Worm (Caenorhabditis elegans) whole organism, late embryonic: ENCODE results near the gene nspc-16.

Experiments used
- C08G9.2 ChIP-seq: sonication (generic microtip); optimal IDR thresholded peaks from 2 replicates; lab custom pipeline; 2016; ENCODE audit warnings: mild to moderate bottlenecking, missing genetic modification characterization, moderate library complexity, missing compliant biosample characterization
- C38D4.7 ChIP-seq: fragments of 200-800 bp; sonication (Bioruptor generic); optimal IDR thresholded peaks from 2 replicates; lab custom pipeline; 2018; ENCODE audit warnings: mild to moderate bottlenecking, missing genetic modification characterization, moderate library complexity, missing compliant biosample characterization
- F13H6.1 ChIP-seq: sonication (generic microtip); optimal IDR thresholded peaks from 2 replicates; lab custom pipeline; 2016; ENCODE audit warnings: missing genetic modification characterization, missing compliant biosample characterization
- K09A11.1 ChIP-seq: sonication (generic microtip); optimal IDR thresholded peaks from 2 replicates; lab custom pipeline; 2017; ENCODE audit warnings: antibody characterized with exemption, mild to moderate bottlenecking, missing genetic modification characterization, missing compliant biosample characterization; ENCODE audit not compliant: insufficient read depth
- T23F11.4 ChIP-seq: fragments of 200-800 bp; sonication (Bioruptor generic); optimal IDR thresholded peaks from 2 replicates; lab custom pipeline; 2018; ENCODE audit warnings: mild to moderate bottlenecking, missing genetic modification characterization, missing compliant biosample characterization
- ama-1 ChIP-seq: fragments of 150-350 bp; optimal IDR thresholded peaks from 2 replicates; lab custom pipeline; 2014
- ceh-18 ChIP-seq: sonication (generic microtip); optimal IDR thresholded peaks from 2 replicates; lab custom pipeline; 2016; ENCODE audit warnings: missing genetic modification characterization, missing compliant biosample characterization
- ceh-19 ChIP-seq: fragments of 200-800 bp; sonication (Bioruptor generic); optimal IDR thresholded peaks from 2 replicates; lab custom pipeline; 2018; ENCODE audit warnings: mild to moderate bottlenecking, missing genetic modification characterization, missing compliant biosample characterization
- ceh-22 ChIP-seq: sonication (generic microtip); optimal IDR thresholded peaks from 2 replicates; lab custom pipeline; 2017; ENCODE audit warnings: missing biosample characterization, missing genetic modification characterization
- ceh-24 ChIP-seq: sonication (generic microtip); optimal IDR thresholded peaks from 2 replicates; lab custom pipeline; 2016; ENCODE audit warnings: mild to moderate bottlenecking, missing genetic modification characterization, missing compliant biosample characterization
- ceh-31 ChIP-seq: sonication (generic microtip); optimal IDR thresholded peaks from 2 replicates; lab custom pipeline; 2016; ENCODE audit warnings: missing genetic modification characterization, missing compliant biosample characterization
- ceh-45 ChIP-seq: fragments of 200-800 bp; sonication (Bioruptor generic); IDR thresholded peaks from 2 replicates; pipeline ENCODE4 v1.3.6; 2022; ENCODE audit warnings: missing genetic modification reagents, missing genetic modification characterization, missing compliant biosample characterization
- ceh-48 ChIP-seq: sonication (generic microtip); optimal IDR thresholded peaks from 2 replicates; lab custom pipeline; 2016; ENCODE audit warnings: missing genetic modification characterization, inconsistent platforms, missing compliant biosample characterization
- ceh-6 ChIP-seq: fragments of 200-800 bp; sonication (Bioruptor generic); optimal IDR thresholded peaks from 2 replicates; lab custom pipeline; 2018; ENCODE audit warnings: mild to moderate bottlenecking, missing genetic modification characterization, missing compliant biosample characterization
- ceh-9 ChIP-seq: sonication (generic microtip); optimal IDR thresholded peaks from 2 replicates; lab custom pipeline; 2016; ENCODE audit warnings: mild to moderate bottlenecking, missing genetic modification characterization, inconsistent platforms, missing compliant biosample characterization
- dmd-4 ChIP-seq: sonication (generic microtip); optimal IDR thresholded peaks from 2 replicates; lab custom pipeline; 2016; ENCODE audit warnings: borderline replicate concordance, missing genetic modification characterization, missing compliant biosample characterization
- dve-1 ChIP-seq: sonication (generic microtip); optimal IDR thresholded peaks from 2 replicates; lab custom pipeline; 2017; ENCODE audit warnings: antibody characterized with exemption, mild to moderate bottlenecking, missing genetic modification characterization, missing compliant biosample characterization
- elt-2 ChIP-seq: sonication (generic microtip); optimal IDR thresholded peaks from 2 replicates; lab custom pipeline; 2016; ENCODE audit warnings: missing genetic modification reagents, missing genetic modification characterization, missing compliant biosample characterization
- ets-4 ChIP-seq: sonication (generic microtip); optimal IDR thresholded peaks from 2 replicates; lab custom pipeline; 2016; ENCODE audit warnings: missing genetic modification characterization, missing compliant biosample characterization
- eyg-1 ChIP-seq: sonication (generic microtip); optimal IDR thresholded peaks from 2 replicates; lab custom pipeline; 2016; ENCODE audit warnings: missing genotype, missing genetic modification characterization, missing compliant biosample characterization
- fkh-6 ChIP-seq: sonication (generic microtip); optimal IDR thresholded peaks from 2 replicates; lab custom pipeline; 2016; ENCODE audit warnings: missing genetic modification characterization, missing compliant biosample characterization
- gmeb-2 ChIP-seq: sonication (generic microtip); optimal IDR thresholded peaks from 2 replicates; lab custom pipeline; 2016; ENCODE audit warnings: missing genetic modification characterization, inconsistent platforms, missing compliant biosample characterization
- hlh-15 ChIP-seq: sonication (generic microtip); optimal IDR thresholded peaks from 2 replicates; lab custom pipeline; 2016; ENCODE audit warnings: missing genetic modification characterization, missing compliant biosample characterization
- hlh-30 ChIP-seq: sonication (generic microtip); optimal IDR thresholded peaks from 2 replicates; lab custom pipeline; 2017; ENCODE audit warnings: antibody characterized with exemption, missing genetic modification characterization, missing compliant biosample characterization; ENCODE audit not compliant: insufficient read depth
- hlh-8 ChIP-seq: sonication (generic microtip); optimal IDR thresholded peaks from 2 replicates; lab custom pipeline; 2016; ENCODE audit warnings: missing genotype, missing genetic modification characterization, missing compliant biosample characterization
- lin-11 ChIP-seq: fragments of 200-800 bp; sonication (Bioruptor generic); optimal IDR thresholded peaks from 2 replicates; lab custom pipeline; 2018; ENCODE audit warnings: mild to moderate bottlenecking, missing genetic modification characterization, missing compliant biosample characterization
- mec-3 ChIP-seq: sonication (generic microtip); optimal IDR thresholded peaks from 2 replicates; lab custom pipeline; 2016; ENCODE audit warnings: borderline replicate concordance, missing genetic modification characterization, missing compliant biosample characterization
- nfya-1 ChIP-seq: sonication (generic microtip); optimal IDR thresholded peaks from 2 replicates; lab custom pipeline; 2017; ENCODE audit warnings: missing genetic modification characterization, mild to moderate bottlenecking, missing compliant biosample characterization, antibody characterized with exemption, moderate library complexity
- nhr-11 ChIP-seq: fragments of 150-350 bp; optimal IDR thresholded peaks from 2 replicates; lab custom pipeline; 2014; ENCODE audit warnings: missing biosample characterization, missing genetic modification characterization
- pag-3 ChIP-seq: sonication (generic microtip); optimal IDR thresholded peaks from 2 replicates; lab custom pipeline; 2016; ENCODE audit warnings: missing compliant biosample characterization, missing genetic modification characterization, borderline replicate concordance
- pat-9 ChIP-seq: fragments of 200-800 bp; sonication (Bioruptor generic); optimal IDR thresholded peaks from 2 replicates; lab custom pipeline; 2018; ENCODE audit warnings: mild to moderate bottlenecking, missing genetic modification characterization, moderate library complexity, missing compliant biosample characterization
- pax-1 ChIP-seq: fragments of 150-350 bp; optimal IDR thresholded peaks from 2 replicates; lab custom pipeline; 2014; ENCODE audit warnings: missing biosample characterization, missing genetic modification characterization
- pqm-1 ChIP-seq: sonication (generic microtip); optimal IDR thresholded peaks from 2 replicates; lab custom pipeline; 2016; ENCODE audit warnings: missing genetic modification characterization, missing compliant biosample characterization
- pros-1 ChIP-seq: fragments of 150-350 bp; optimal IDR thresholded peaks from 2 replicates; lab custom pipeline; 2014; ENCODE audit warnings: missing biosample characterization, missing genetic modification reagents, missing genetic modification characterization
- ref-2 ChIP-seq: sonication (generic microtip); optimal IDR thresholded peaks from 2 replicates; lab custom pipeline; 2016; ENCODE audit warnings: missing genetic modification characterization, missing compliant biosample characterization
- rnt-1 ChIP-seq: sonication (generic microtip); optimal IDR thresholded peaks from 2 replicates; lab custom pipeline; 2016; ENCODE audit warnings: missing genetic modification characterization, missing compliant biosample characterization
- sdc-2 ChIP-seq: sonication (generic microtip); optimal IDR thresholded peaks from 2 replicates; lab custom pipeline; 2016; ENCODE audit warnings: missing genotype, missing genetic modification characterization, missing compliant biosample characterization
- sox-4 ChIP-seq: sonication (generic microtip); optimal IDR thresholded peaks from 2 replicates; lab custom pipeline; 2017; ENCODE audit warnings: mild to moderate bottlenecking, missing genetic modification characterization, inconsistent platforms, missing compliant biosample characterization
- syd-9 ChIP-seq: sonication (generic microtip); optimal IDR thresholded peaks from 2 replicates; lab custom pipeline; 2016; ENCODE audit warnings: mild to moderate bottlenecking, missing genetic modification characterization, moderate library complexity, missing compliant biosample characterization
- tbx-2 ChIP-seq: sonication (generic microtip); optimal IDR thresholded peaks from 2 replicates; lab custom pipeline; 2016; ENCODE audit warnings: missing genetic modification characterization, missing compliant biosample characterization
- ttx-3 ChIP-seq: sonication (generic microtip); optimal IDR thresholded peaks from 2 replicates; lab custom pipeline; 2016; ENCODE audit warnings: missing genetic modification reagents, missing genetic modification characterization, missing compliant biosample characterization
- unc-42 ChIP-seq: sonication (generic microtip); optimal IDR thresholded peaks from 2 replicates; lab custom pipeline; 2016; ENCODE audit warnings: missing genotype, missing genetic modification characterization, missing compliant biosample characterization
- unc-86 ChIP-seq: sonication (generic microtip); optimal IDR thresholded peaks from 2 replicates; lab custom pipeline; 2016; ENCODE audit warnings: missing genetic modification characterization, missing compliant biosample characterization
- ztf-16 ChIP-seq: sonication (generic microtip); optimal IDR thresholded peaks from 2 replicates; lab custom pipeline; 2017; ENCODE audit warnings: missing genetic modification characterization, missing compliant biosample characterization

nspc-16 gene

ce11 chrX:14510358-14510757, 13.0 kb upstream of the nspc-16 start:
- TF ChIP-seq pqm-1 (no peak), hlh-8 (tag; lab: Kevin White, UChicago) (no peak), ceh-9 (tag; lab: Kevin White, UChicago) (no peak), hlh-15 (tag; lab: Kevin White, UChicago) (no peak), dmd-4 (no peak), C38D4.7 (no peak), nfya-1 (tag; lab: Kevin White, UChicago) (no peak), C08G9.2 (tag; lab: Kevin White, UChicago) (no peak), sdc-2 (tag; lab: Kevin White, UChicago) (no peak), lin-11 (tag; lab: Kevin White, UChicago) (no peak), ceh-31 (tag; lab: Kevin White, UChicago) (no peak), ceh-45 (GFP tag; lab: Robert Waterston, UW) (no peak), unc-86 (no peak), ref-2 (tag; lab: Kevin White, UChicago) (no peak), rnt-1 (tag; lab: Kevin White, UChicago) (no peak), eyg-1 (no peak), ceh-6 (GFP tag; lab: Kevin White, UChicago) (no peak)

DNA sequence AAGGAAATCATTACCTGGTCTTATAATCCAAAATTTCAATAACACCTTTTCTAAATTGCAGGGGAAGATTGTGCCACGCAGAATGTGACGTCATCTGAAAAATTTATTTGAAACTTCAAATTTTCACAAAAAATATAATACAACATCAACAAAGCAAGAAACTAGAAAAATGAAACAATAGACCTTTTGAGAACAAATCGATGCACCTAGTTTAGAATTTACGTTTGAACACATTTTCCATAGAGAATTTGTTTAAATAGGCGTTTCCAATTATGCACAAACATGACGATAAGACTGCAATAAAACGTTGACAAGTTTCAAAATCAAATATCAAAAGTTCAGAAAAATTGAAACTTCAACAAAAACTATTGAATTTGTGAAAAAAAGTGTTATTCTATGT, 10.6 kb upstream of the nspc-16 start, which contains the start of gene fbxa-141:
Gene fbxa-141, minus strand, starts transcription at position 101 of the 400 bp plus-strand sequence.
- no peak for TF ChIP-seq nfya-1 (tag; lab: Kevin White, UChicago)
- no peak for TF ChIP-seq ztf-16
- TF ChIP-seq ttx-3: no peak
- no peak for TF ChIP-seq pqm-1
- TF ChIP-seq pros-1 (tag; lab: Kevin White, UChicago): no peak
- no peak for TF ChIP-seq dve-1 (tag; lab: Kevin White, UChicago)
- TF ChIP-seq sdc-2 (tag; lab: Kevin White, UChicago): no peak
- TF ChIP-seq fkh-6 (tag; lab: Kevin White, UChicago): no peak
- TF ChIP-seq ama-1 (lab: Kevin White, UChicago): no peak
- TF ChIP-seq ceh-24 (tag; lab: Kevin White, UChicago): no peak
- TF ChIP-seq pax-1 (tag; lab: Kevin White, UChicago): no peak
- no peak for TF ChIP-seq C38D4.7
- TF ChIP-seq F13H6.1 (tag; lab: Kevin White, UChicago): no peak
- no peak for TF ChIP-seq ceh-18 (tag; lab: Kevin White, UChicago)
- TF ChIP-seq tbx-2: no peak
- no peak for TF ChIP-seq T23F11.4 (GFP tag; lab: Kevin White, UChicago)

DNA sequence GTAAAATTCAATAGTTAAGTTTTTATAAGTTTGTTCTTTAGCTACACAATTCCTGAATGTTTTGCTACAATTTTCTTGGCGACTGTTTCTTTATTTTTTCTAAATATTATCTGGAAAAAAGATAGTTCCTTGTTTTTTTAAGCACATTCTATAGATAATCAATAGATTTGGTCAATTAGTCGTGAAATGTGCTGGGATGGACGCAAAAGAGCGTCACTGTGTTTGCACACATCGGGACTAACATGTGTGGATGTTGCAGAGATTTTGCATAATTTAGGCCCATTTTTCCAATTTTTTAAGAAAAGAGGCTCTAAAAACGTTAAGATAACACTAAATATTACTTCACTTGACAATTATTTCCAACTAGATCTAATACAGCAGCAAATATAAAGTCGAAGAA, 9.9 kb upstream of the nspc-16 start:
- no peak for TF ChIP-seq mec-3 (tag; lab: Kevin White, UChicago)
- peak; percentile 77 for TF ChIP-seq unc-42 (tag; lab: Kevin White, UChicago)
- TF ChIP-seq dmd-4: no peak
- TF ChIP-seq ceh-48 (tag; lab: Kevin White, UChicago): peak; percentile 95
- peak; percentile 32 for TF ChIP-seq ttx-3
- no peak for TF ChIP-seq ets-4 (tag; lab: Kevin White, UChicago)
- TF ChIP-seq sdc-2 (tag; lab: Kevin White, UChicago): peak; percentile 24
- TF ChIP-seq, all 69 proteins: peak for 4

DNA sequence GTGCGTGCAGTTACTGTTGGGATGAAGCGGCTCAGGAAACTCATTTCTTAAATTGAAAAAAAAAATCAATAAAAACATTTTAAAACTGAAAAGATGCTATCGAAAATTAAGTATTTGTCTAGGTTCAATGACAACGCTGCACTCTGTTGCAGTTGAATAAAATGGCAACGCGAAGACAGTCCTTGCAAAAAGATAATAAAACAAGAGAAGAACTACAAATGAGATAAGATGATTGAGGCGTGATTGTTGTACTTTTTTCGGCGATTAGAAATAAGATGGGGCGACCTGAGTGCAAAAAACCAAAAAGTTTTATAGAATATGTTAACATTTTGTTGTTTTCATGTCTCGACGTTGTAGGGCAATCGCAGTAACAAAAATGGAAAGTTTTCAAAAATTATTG, 8.3 kb upstream of the nspc-16 start, which contains the start of gene gcsh-1:
Gene gcsh-1, minus strand, starts transcription at position 46 of the 400 bp plus-strand sequence.
- TF ChIP-seq elt-2 (tag; lab: Kevin White, UChicago) (peak; percentile 53), ceh-9 (tag; lab: Kevin White, UChicago) (no peak)

- TF ChIP-seq hlh-30 (tag; lab: Kevin White, UChicago) (no peak), syd-9 (tag; lab: Kevin White, UChicago) (no peak), ref-2 (tag; lab: Kevin White, UChicago) (no peak), gmeb-2 (no peak), mec-3 (tag; lab: Kevin White, UChicago) (no peak), sox-4 (tag; lab: Kevin White, UChicago) (no peak), pros-1 (tag; lab: Kevin White, UChicago) (no peak), fkh-6 (tag; lab: Kevin White, UChicago) (no peak), K09A11.1 (tag; lab: Kevin White, UChicago) (no peak), T23F11.4 (GFP tag; lab: Kevin White, UChicago) (no peak), nhr-11 (no peak), elt-2 (tag; lab: Kevin White, UChicago) (no peak), ceh-19 (GFP tag; lab: Kevin White, UChicago) (no peak), lin-11 (tag; lab: Kevin White, UChicago) (no peak), pag-3 (tag; lab: Kevin White, UChicago) (no peak), ceh-6 (GFP tag; lab: Kevin White, UChicago) (no peak), ceh-22 (tag; lab: Kevin White, UChicago) (no peak), pat-9 (tag; lab: Kevin White, UChicago) (no peak)
Measured at ce11 chrX:14516560-14516959, 6.8 kb upstream of the nspc-16 start, which contains the start of gene D1025.10. TSS of gene D1025.10 (plus strand) at chrX:14516860.
